Worm (Caenorhabditis elegans): ENCODE results near the gene mab-10.

mab-10 gene

ce11 chrII:10543457-10544137, 15.7 kb downstream of the mab-10 start (continued):
- no peak for TF ChIP-seq fkh-10 (GFP tag; optimal IDR thresholded peaks at IDR 0.05)
- TF ChIP-seq egl-43 (GFP tag; IDR thresholded peaks at IDR 0.05) = no peak; the same call in 1 of the 2 replicates
- TF ChIP-seq tag-97 (GFP tag; IDR thresholded peaks at IDR 0.05) = no peak
- peak; percentile 8 for TF ChIP-seq Y5F2A.4 (GFP tag; optimal IDR thresholded peaks at IDR 0.05)
- TF ChIP-seq mdt-29 (GFP tag; IDR thresholded peaks at IDR 0.05) = no peak; the same call in 1 of the 2 replicates
- TF ChIP-seq nhr-76 (tag; optimal IDR thresholded peaks at IDR 0.05) = no peak
- TF ChIP-seq dve-1 (tag; optimal IDR thresholded peaks at IDR 0.05; ENCODE audit: insufficient read depth) = no peak
- TF ChIP-seq nhr-48 (tag; optimal IDR thresholded peaks at IDR 0.05) = no peak
- no peak for TF ChIP-seq unc-130 (GFP tag; optimal IDR thresholded peaks at IDR 0.05)
- peak; percentile 57 for TF ChIP-seq nhr-77 (tag; optimal IDR thresholded peaks at IDR 0.05)
- TF ChIP-seq zfp-3 (GFP tag; conservative IDR thresholded peaks at IDR 0.05) = peak; percentile 61; the same call in 1 of the 2 replicates
- no peak for TF ChIP-seq ces-1 (GFP tag; optimal IDR thresholded peaks at IDR 0.05)
- no peak for TF ChIP-seq Y75B8A.6 (GFP tag; IDR thresholded peaks at IDR 0.05)
- TF ChIP-seq pqm-1 (tag; optimal IDR thresholded peaks at IDR 0.05) = no peak
- TF ChIP-seq ceh-44 (GFP tag; IDR thresholded peaks at IDR 0.05) = no peak
- peak; percentile 23 for TF ChIP-seq cey-2 (tag; optimal IDR thresholded peaks at IDR 0.05; ENCODE audit: borderline replicate concordance, insufficient read depth)
- peak; percentile 53 for TF ChIP-seq mxl-3 (GFP tag; optimal IDR thresholded peaks at IDR 0.05)
- no peak for TF ChIP-seq spr-1 (tag; optimal IDR thresholded peaks at IDR 0.05)
- peak; percentile 35 for TF ChIP-seq T20F7.1 (GFP tag; optimal IDR thresholded peaks at IDR 0.05)
- TF ChIP-seq lin-1 (GFP tag; IDR thresholded peaks at IDR 0.05) = no peak
- TF ChIP-seq nhr-25 (tag; optimal IDR thresholded peaks at IDR 0.05; ENCODE audit: borderline replicate concordance, insufficient read depth) = no peak
- no peak for TF ChIP-seq zip-2 (tag; optimal IDR thresholded peaks at IDR 0.05)
- TF ChIP-seq lsy-2 (tag; optimal IDR thresholded peaks at IDR 0.05) = peak in 1 of 2 experiments; percentile 2
- no peak for TF ChIP-seq mxl-2 (GFP tag; conservative IDR thresholded peaks at IDR 0.05)
- TF ChIP-seq ztf-7 (tag; optimal IDR thresholded peaks at IDR 0.05) = no peak
- 0 out of 2 replicates have a peak, but pooled peaks have one; percentile 50 for TF ChIP-seq tra-1 (GFP tag; IDR thresholded peaks at IDR 0.05)
- no peak for TF ChIP-seq spr-3 (GFP tag; optimal IDR thresholded peaks at IDR 0.05)
- no peak for TF ChIP-seq zfp-2 (tag; optimal IDR thresholded peaks at IDR 0.05)
- peak; percentile 16 for TF ChIP-seq ama-1 (optimal IDR thresholded peaks at IDR 0.05)
- no peak for TF ChIP-seq ZK546.5 (tag; optimal IDR thresholded peaks at IDR 0.05)
- no peak for TF ChIP-seq snpc-1.2 (GFP tag; IDR thresholded peaks at IDR 0.05)
- TF ChIP-seq duxl-1 (tag; optimal IDR thresholded peaks at IDR 0.05; ENCODE audit: poor library complexity) = peak; percentile 42
- no peak for TF ChIP-seq R02D3.7 (tag; optimal IDR thresholded peaks at IDR 0.05)
- peak; percentile 45; the same call in 1 of the 2 replicates for TF ChIP-seq ctbp-1 (GFP tag; IDR thresholded peaks at IDR 0.05)
- no peak for TF ChIP-seq ceh-32 (tag; optimal IDR thresholded peaks at IDR 0.05; ENCODE audit: poor library complexity)

ce11 chrII:10544374-10544908, 16.6 kb downstream of the mab-10 start:
- TF ChIP-seq lim-7 (GFP tag; IDR thresholded peaks at IDR 0.05) = peak; percentile 2; the same call in 1 of the 2 replicates
- TF ChIP-seq Y105C5A.15 (GFP tag; IDR thresholded peaks at IDR 0.05) = no peak
- no peak for TF ChIP-seq egl-43 (GFP tag; IDR thresholded peaks at IDR 0.05)
- 0 out of 2 replicates have a peak, but pooled peaks have one; percentile 9 for TF ChIP-seq T26A8.4 (GFP tag; IDR thresholded peaks at IDR 0.05)
- TF ChIP-seq snpc-4 (tag; optimal IDR thresholded peaks at IDR 0.05) = no peak
- peak in 1 of 2 experiments; percentile 74 for TF ChIP-seq unc-62 (GFP tag; optimal IDR thresholded peaks at IDR 0.05 in 1 of 2)
- TF ChIP-seq unc-62 (tag; optimal IDR thresholded peaks at IDR 0.05) = no peak
- no peak for TF ChIP-seq fkh-10 (GFP tag; optimal IDR thresholded peaks at IDR 0.05)
- 0 out of 2 replicates have a peak, but pooled peaks have one; percentile 5 for TF ChIP-seq ZK337.2 (GFP tag; IDR thresholded peaks at IDR 0.05)
- TF ChIP-seq hlh-30 (tag; optimal IDR thresholded peaks at IDR 0.05; ENCODE audit: insufficient read depth) = no peak
- peak; percentile 64; the same call in 1 of the 2 replicates for TF ChIP-seq zfp-3 (GFP tag; conservative IDR thresholded peaks at IDR 0.05)
- peak; percentile 38; the same call in 1 of the 2 replicates for TF ChIP-seq set-16 (GFP tag; IDR thresholded peaks at IDR 0.05)
- peak; percentile 56 for TF ChIP-seq pha-4 (GFP tag; IDR thresholded peaks at IDR 0.05)
- TF ChIP-seq pha-4 (tag; optimal IDR thresholded peaks at IDR 0.05) = no peak
- TF ChIP-seq Y75B8A.6 (GFP tag; IDR thresholded peaks at IDR 0.05) = 0 out of 2 replicates have a peak, but pooled peaks have one; percentile 38
- TF ChIP-seq lin-38 (GFP tag; IDR thresholded peaks at IDR 0.05) = no peak
- no peak for TF ChIP-seq ama-1 (optimal IDR thresholded peaks at IDR 0.05)
- TF ChIP-seq madf-5 (GFP tag; IDR thresholded peaks at IDR 0.05) = 0 out of 4 replicates have a peak, but pooled peaks of 1 of the 2 experiments have one; percentile 65
- TF ChIP-seq duxl-1 (tag; optimal IDR thresholded peaks at IDR 0.05; ENCODE audit: poor library complexity) = peak; percentile 25
- no peak for TF ChIP-seq ztf-7 (tag; optimal IDR thresholded peaks at IDR 0.05)
